Fruit fly (Drosophila melanogaster) whole organism, embryonic: Measurements from ENCODE around the gene CG13084.
A peak's percentile ranks its signal among the peaks of the same experiment; 100 is the strongest.

Experiments used
- ATbp ChIP-seq: fragments of 200-800 bp; sonication (Bioruptor generic); optimal IDR thresholded peaks from 2 replicates; lab custom pipeline; 2017; ENCODE audit warnings: missing biosample characterization, mild to moderate bottlenecking, missing genetic modification characterization, missing genetic modification reagents
- Adf1 ChIP-seq: fragments of 200-800 bp; sonication (Bioruptor generic); IDR thresholded peaks from 2 replicates; pipeline ENCODE4 v1.3.6; 2022; ENCODE audit warnings: missing biosample characterization, missing genetic modification characterization
- BEAF-32 ChIP-seq: fragments of 200-800 bp; sonication (Bioruptor generic); optimal IDR thresholded peaks from 3 replicates; lab custom pipeline; 2017; ENCODE audit warnings: missing biosample characterization, missing genetic modification characterization, mild to moderate bottlenecking, moderate library complexity, missing genetic modification reagents
- Bgb ChIP-seq: fragments of 200-800 bp; sonication (Bioruptor generic); IDR thresholded peaks from 2 replicates; pipeline ENCODE4 v1.3.6; 2022; ENCODE audit warnings: missing biosample characterization, missing genetic modification characterization; ENCODE audit not compliant: partially characterized antibody
- Bteb2 ChIP-seq: fragments of 200-800 bp; sonication (Bioruptor generic); optimal IDR thresholded peaks from 2 replicates; lab custom pipeline; 2016; ENCODE audit warnings: missing biosample characterization, missing genetic modification characterization
- CG10147 ChIP-seq: fragments of 200-800 bp; sonication (Bioruptor generic); optimal IDR thresholded peaks from 2 replicates; lab custom pipeline; 2019; ENCODE audit warnings: missing biosample characterization, mild to moderate bottlenecking, missing genetic modification characterization, moderate library complexity
- CG11696 ChIP-seq: fragments of 200-800 bp; sonication (Bioruptor generic); IDR thresholded peaks from 2 replicates; pipeline ENCODE4 v1.3.6; 2022; ENCODE audit warnings: missing biosample characterization, missing genetic modification characterization
- CG12071 ChIP-seq: fragments of 200-800 bp; sonication (Bioruptor generic); optimal IDR thresholded peaks from 3 replicates; lab custom pipeline; 2018; ENCODE audit warnings: missing biosample characterization, mild to moderate bottlenecking, missing genetic modification characterization
- CG12659 ChIP-seq: fragments of 200-800 bp; sonication (Bioruptor generic); optimal IDR thresholded peaks from 3 replicates; lab custom pipeline; 2017; ENCODE audit warnings: mild to moderate bottlenecking, missing biosample characterization, missing genetic modification reagents, missing genetic modification characterization
- CG12769 ChIP-seq: fragments of 200-800 bp; sonication (Bioruptor generic); optimal IDR thresholded peaks from 2 replicates; lab custom pipeline; 2019; ENCODE audit warnings: missing biosample characterization, mild to moderate bottlenecking, missing genetic modification characterization, moderate library complexity
- CG14441 ChIP-seq: fragments of 200-800 bp; sonication (Bioruptor generic); IDR thresholded peaks from 2 replicates; pipeline ENCODE4 v1.3.6; 2022; ENCODE audit warnings: missing biosample characterization, missing genetic modification characterization
- CG1603 ChIP-seq: fragments of 200-800 bp; sonication (Bioruptor generic); optimal IDR thresholded peaks from 2 replicates; lab custom pipeline; 2019; ENCODE audit warnings: missing biosample characterization, mild to moderate bottlenecking, missing genetic modification characterization, moderate library complexity
- CG31388 ChIP-seq: fragments of 200-800 bp; sonication (Bioruptor generic); optimal IDR thresholded peaks from 2 replicates; lab custom pipeline; 2016; ENCODE audit warnings: missing biosample characterization, missing genetic modification characterization
- CG4707 ChIP-seq: fragments of 200-800 bp; sonication (Bioruptor generic); optimal IDR thresholded peaks from 2 replicates; lab custom pipeline; 2018; ENCODE audit warnings: missing biosample characterization, mild to moderate bottlenecking, missing genetic modification characterization, moderate library complexity
- CG6654 ChIP-seq: fragments of 200-800 bp; sonication (Bioruptor generic); optimal IDR thresholded peaks from 2 replicates; lab custom pipeline; 2017; ENCODE audit warnings: missing biosample characterization, mild to moderate bottlenecking, missing genetic modification characterization
- CG7963 ChIP-seq: fragments of 200-800 bp; sonication (Bioruptor generic); IDR thresholded peaks from 3 replicates; pipeline ENCODE4 v1.3.6; 2022; ENCODE audit warnings: missing biosample characterization, missing genetic modification characterization; ENCODE audit not compliant: partially characterized antibody
- CG8281 ChIP-seq: fragments of 200-800 bp; sonication (Bioruptor generic); optimal IDR thresholded peaks from 2 replicates; lab custom pipeline; 2018; ENCODE audit warnings: missing biosample characterization, mild to moderate bottlenecking, missing genetic modification characterization, moderate library complexity
- CG8388 ChIP-seq: fragments of 200-800 bp; sonication (Bioruptor generic); optimal IDR thresholded peaks from 2 replicates; lab custom pipeline; 2019; ENCODE audit warnings: missing biosample characterization, mild to moderate bottlenecking, missing genetic modification characterization, moderate library complexity
- CG9437 ChIP-seq: fragments of 200-800 bp; sonication (Bioruptor generic); optimal IDR thresholded peaks from 2 replicates; lab custom pipeline; 2018; ENCODE audit warnings: missing biosample characterization, mild to moderate bottlenecking, missing genetic modification characterization
- D19B ChIP-seq: fragments of 200-800 bp; sonication (Bioruptor generic); optimal IDR thresholded peaks from 2 replicates; lab custom pipeline; 2017; ENCODE audit warnings: missing biosample characterization, mild to moderate bottlenecking, missing genetic modification characterization
- Dip2 ChIP-seq: fragments of 200-800 bp; sonication (Bioruptor generic); IDR thresholded peaks from 2 replicates; pipeline ENCODE4 v1.3.6; 2022; ENCODE audit warnings: missing biosample characterization, missing genetic modification characterization
- Drgx ChIP-seq: fragments of 200-800 bp; sonication (Bioruptor generic); IDR thresholded peaks from 2 replicates; pipeline ENCODE4 v1.3.6; 2022; ENCODE audit warnings: missing biosample characterization, missing genetic modification characterization
- Gug ChIP-seq: fragments of 200-800 bp; sonication (Bioruptor generic); IDR thresholded peaks from 4 replicates; pipeline ENCODE4 v1.3.6; 2022; ENCODE audit warnings: missing biosample characterization, missing genetic modification characterization
- HLH3B ChIP-seq: fragments of 200-800 bp; sonication (Bioruptor generic); IDR thresholded peaks from 2 replicates; pipeline ENCODE4 v1.3.6; 2022; ENCODE audit warnings: missing biosample characterization, missing genetic modification characterization
- Hsf ChIP-seq: fragments of 200-800 bp; sonication (Bioruptor generic); optimal IDR thresholded peaks from 3 replicates; lab custom pipeline; 2016; ENCODE audit warnings: missing biosample characterization, missing genetic modification characterization
- Kr ChIP-seq: fragments of 200-800 bp; sonication (Bioruptor generic); optimal IDR thresholded peaks from 2 replicates; lab custom pipeline; 2017; ENCODE audit warnings: missing biosample characterization, mild to moderate bottlenecking, missing genetic modification characterization
- Mad ChIP-seq: fragments of 200-800 bp; sonication (Bioruptor generic); optimal IDR thresholded peaks from 2 replicates; lab custom pipeline; 2016; ENCODE audit warnings: missing biosample characterization, missing genetic modification characterization
- Med ChIP-seq: fragments of 200-800 bp; sonication (Bioruptor generic); peaks from one replicate; lab custom pipeline; 2016; ENCODE audit warnings: missing biosample characterization, missing genetic modification characterization, mild to moderate bottlenecking, inconsistent platforms, moderate library complexity
- Nf-YB ChIP-seq: fragments of 200-800 bp; sonication (Bioruptor generic); optimal IDR thresholded peaks from 3 replicates; lab custom pipeline; 2019; ENCODE audit warnings: missing biosample characterization, mild to moderate bottlenecking, missing genetic modification characterization, moderate library complexity
- YL-1 ChIP-seq: fragments of 200-800 bp; sonication (Bioruptor generic); optimal IDR thresholded peaks from 3 replicates; lab custom pipeline; 2017; ENCODE audit warnings: missing biosample characterization, mild to moderate bottlenecking, missing genetic modification characterization
- bbx ChIP-seq: fragments of 200-800 bp; sonication (Bioruptor generic); IDR thresholded peaks from 2 replicates; pipeline ENCODE4 v1.3.6; 2022; ENCODE audit warnings: missing biosample characterization, missing genetic modification characterization; ENCODE audit not compliant: partially characterized antibody
- bcd ChIP-seq: fragments of 200-800 bp; sonication (Bioruptor generic); optimal IDR thresholded peaks from 2 replicates; lab custom pipeline; 2017; ENCODE audit warnings: missing biosample characterization, mild to moderate bottlenecking, missing genetic modification characterization
- chn ChIP-seq: fragments of 200-800 bp; sonication (Bioruptor generic); optimal IDR thresholded peaks from 2 replicates; lab custom pipeline; 2016; ENCODE audit warnings: missing biosample characterization, missing genetic modification characterization
- ci ChIP-seq: fragments of 200-800 bp; sonication (Bioruptor generic); IDR thresholded peaks from 3 replicates; pipeline ENCODE4 v1.3.6; 2022; ENCODE audit warnings: missing biosample characterization, missing genetic modification characterization
- crol ChIP-seq: fragments of 200-800 bp; sonication (Bioruptor generic); IDR thresholded peaks from 2 replicates; pipeline ENCODE4 v1.3.6; 2022; ENCODE audit warnings: missing biosample characterization, missing genetic modification characterization
- ems ChIP-seq: fragments of 200-800 bp; sonication (Bioruptor generic); optimal IDR thresholded peaks from 3 replicates; lab custom pipeline; 2016; ENCODE audit warnings: missing biosample characterization, missing genetic modification characterization
- en ChIP-seq: fragments of 200-800 bp; sonication (Bioruptor generic); optimal IDR thresholded peaks from 2 replicates; lab custom pipeline; 2016; ENCODE audit warnings: missing biosample characterization, missing genetic modification characterization
- fd96Cb ChIP-seq: fragments of 200-800 bp; sonication (Bioruptor generic); optimal IDR thresholded peaks from 2 replicates; lab custom pipeline; 2018; ENCODE audit warnings: missing biosample characterization, mild to moderate bottlenecking, missing genetic modification characterization, moderate library complexity
- fu2 ChIP-seq: fragments of 200-800 bp; sonication (Bioruptor generic); optimal IDR thresholded peaks from 2 replicates; lab custom pipeline; 2016; ENCODE audit warnings: missing biosample characterization, missing genetic modification characterization
- gfzf ChIP-seq: fragments of 200-800 bp; sonication (Bioruptor generic); optimal IDR thresholded peaks from 2 replicates; lab custom pipeline; 2016; ENCODE audit warnings: missing biosample characterization, mild to moderate bottlenecking, missing genetic modification characterization, moderate library complexity
- ken ChIP-seq: fragments of 200-800 bp; sonication (Bioruptor generic); IDR thresholded peaks from 3 replicates; pipeline ENCODE4 v1.3.6; 2022; ENCODE audit warnings: missing biosample characterization, missing genetic modification characterization
- kni ChIP-seq: fragments of 200-800 bp; sonication (Bioruptor generic); optimal IDR thresholded peaks from 3 replicates; lab custom pipeline; 2017; ENCODE audit warnings: mild to moderate bottlenecking, missing biosample characterization, missing genetic modification reagents, missing genetic modification characterization
- nerfin-2 ChIP-seq: fragments of 200-800 bp; sonication (Bioruptor generic); IDR thresholded peaks from 2 replicates; pipeline ENCODE4 v1.3.6; 2022; ENCODE audit warnings: missing biosample characterization, missing genetic modification characterization; ENCODE audit not compliant: partially characterized antibody
- pfk ChIP-seq: fragments of 200-800 bp; sonication (Bioruptor generic); optimal IDR thresholded peaks from 2 replicates; lab custom pipeline; 2018; ENCODE audit warnings: missing biosample characterization, mild to moderate bottlenecking, missing genetic modification characterization, moderate library complexity
- ranshi ChIP-seq: fragments of 200-800 bp; sonication (Bioruptor generic); IDR thresholded peaks from 2 replicates; pipeline ENCODE4 v1.3.6; 2022; ENCODE audit warnings: missing biosample characterization, missing genetic modification characterization
- row ChIP-seq: fragments of 200-800 bp; sonication (Bioruptor generic); IDR thresholded peaks from 3 replicates; pipeline ENCODE4 v1.3.6; 2022; ENCODE audit warnings: missing biosample characterization, missing genetic modification characterization
- sens ChIP-seq: fragments of 200-800 bp; sonication (Bioruptor generic); peaks from one replicate; lab custom pipeline; 2016; ENCODE audit warnings: missing biosample characterization, missing genetic modification characterization
- seq ChIP-seq: fragments of 200-800 bp; sonication (Bioruptor generic); IDR thresholded peaks from 2 replicates; pipeline ENCODE4 v1.3.6; 2022; ENCODE audit warnings: missing biosample characterization, missing genetic modification characterization

CG13084 gene

DNA sequence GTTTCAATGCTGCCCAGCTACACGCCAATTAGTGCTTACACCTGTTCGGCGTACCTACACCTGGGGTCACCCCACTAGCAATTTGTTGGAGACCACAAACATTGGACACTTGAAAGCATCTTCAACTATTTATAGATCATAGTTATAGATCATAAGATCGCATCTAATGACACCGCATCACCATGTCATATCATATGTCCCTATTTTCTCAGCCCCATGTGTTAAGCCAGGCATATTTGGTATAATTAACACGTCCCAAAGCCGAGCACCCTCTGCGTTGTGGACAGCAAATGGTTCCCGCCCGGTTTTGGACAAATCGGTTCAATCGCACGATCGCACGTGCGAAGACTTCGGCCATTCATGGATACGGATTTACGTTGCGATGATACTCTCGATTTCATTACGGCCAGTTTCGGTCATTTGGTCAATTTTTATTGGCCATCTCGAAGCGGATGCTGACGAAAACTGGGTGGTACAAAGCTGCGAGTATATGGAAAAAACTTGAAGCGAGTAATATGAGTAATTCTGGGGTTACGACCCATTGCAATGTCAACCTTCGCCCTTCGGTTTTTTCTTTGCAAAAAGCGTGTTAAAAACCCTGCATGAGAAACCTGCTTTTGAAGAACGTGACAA, 45.0 kb upstream of the CG13084 start (continued):
- peak; percentile 62 for TF ChIP-seq CG12659 (GFP tag; lab: Kevin White, UChicago)
- TF ChIP-seq ems (GFP tag; lab: Kevin White, UChicago), result peak; percentile 49
- peak; percentile 93 for TF ChIP-seq en
- peak; percentile 56 for TF ChIP-seq CG10147 (GFP tag; lab: Kevin White, UChicago)
- no peak for TF ChIP-seq pfk (GFP tag; lab: Kevin White, UChicago)
- TF ChIP-seq BEAF-32 (GFP tag; lab: Kevin White, UChicago), result peak; percentile 7
- no peak for TF ChIP-seq nerfin-2
- no peak for TF ChIP-seq gfzf (GFP tag; lab: Kevin White, UChicago)
- TF ChIP-seq CG11696 (GFP tag; lab: Robert Waterston, UW), result peak; percentile 93
- TF ChIP-seq crol (GFP tag; lab: Robert Waterston, UW), result peak; percentile 10; the same call in 1 of the 2 replicates
- TF ChIP-seq CG8281, result peak; percentile 81
- peak; percentile 79 for TF ChIP-seq CG14441 (GFP tag; lab: Robert Waterston, UW)
- TF ChIP-seq Nf-YB (GFP tag; lab: Kevin White, UChicago), result peak; percentile 40
- TF ChIP-seq Mad (GFP tag; lab: Kevin White, UChicago), result peak; percentile 74
- peak; percentile 87 for TF ChIP-seq kni
- TF ChIP-seq bbx, result no peak
- peak; percentile 76 for TF ChIP-seq ATbp (GFP tag; lab: Kevin White, UChicago)
- TF ChIP-seq ci (GFP tag; lab: Robert Waterston, UW), result peak; percentile 97
- TF ChIP-seq Dip2 (GFP tag; lab: Robert Waterston, UW), result no peak
- TF ChIP-seq Hsf (GFP tag; lab: Kevin White, UChicago), result peak; percentile 69
- peak; percentile 36 for TF ChIP-seq CG6654 (GFP tag; lab: Kevin White, UChicago)
- TF ChIP-seq HLH3B (GFP tag; lab: Robert Waterston, UW), result peak; percentile 91
- TF ChIP-seq CG4707 (GFP tag; lab: Kevin White, UChicago), result peak; percentile 89
- TF ChIP-seq Bteb2 (GFP tag; lab: Kevin White, UChicago), result peak; percentile 50

DNA sequence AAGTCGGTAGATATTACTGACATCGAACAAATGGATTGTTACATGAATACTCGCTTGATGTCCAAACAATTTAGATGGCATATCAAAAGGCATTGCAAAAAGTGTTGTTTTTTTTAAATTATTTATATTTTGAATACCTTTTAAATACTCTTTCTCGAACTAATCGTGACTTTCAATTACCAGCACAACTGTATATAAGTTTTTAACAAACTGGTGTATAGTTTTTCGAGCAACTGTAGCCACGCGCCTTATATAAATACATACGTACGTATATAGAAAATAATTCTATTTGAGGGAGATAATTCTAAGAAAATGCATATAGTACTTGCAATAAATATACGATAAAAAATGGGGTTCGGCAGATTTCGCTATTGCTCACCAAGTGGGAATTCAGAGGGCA, 44.4 kb upstream of the CG13084 start:
- TF ChIP-seq Adf1 (GFP tag; lab: Robert Waterston, UW) (no peak), CG8388 (GFP tag; lab: Kevin White, UChicago) (peak; percentile 93), CG1603 (no peak), Gug (no peak), fd96Cb (tag; lab: Kevin White, UChicago) (no peak), Kr (GFP tag; lab: Kevin White, UChicago) (no peak), CG9437 (GFP tag; lab: Kevin White, UChicago) (no peak)

DNA sequence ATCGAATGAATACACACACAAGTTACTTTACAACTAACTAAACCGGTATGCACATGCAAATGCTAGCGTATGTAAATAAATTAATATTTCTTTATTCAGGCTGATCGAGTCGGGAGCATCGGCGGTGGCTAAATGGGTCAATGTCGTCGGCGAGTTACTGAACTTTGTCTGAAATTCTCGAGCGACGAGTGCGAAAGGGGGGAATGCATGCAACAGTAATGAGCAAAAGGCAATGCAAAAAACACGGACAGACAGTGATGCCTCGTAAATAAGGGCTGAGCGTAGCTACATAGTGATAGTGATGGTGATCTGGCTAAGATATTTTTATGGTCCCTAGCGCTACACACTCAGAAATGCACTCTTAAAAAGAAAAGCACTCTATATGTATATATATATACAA, 44.0 kb upstream of the CG13084 start:
- TF ChIP-seq Med (GFP tag; lab: Kevin White, UChicago) (peak; percentile 36), ken (no peak), CG12769 (tag; lab: Kevin White, UChicago) (peak; percentile 64), row (GFP tag; lab: Robert Waterston, UW) (peak; percentile 38; the same call in 1 of the 3 replicates), crol (GFP tag; lab: Robert Waterston, UW) (peak; percentile 20; the same call in 1 of the 2 replicates), ranshi (GFP tag; lab: Robert Waterston, UW) (no peak), sens (GFP tag; lab: Kevin White, UChicago) (peak; percentile 10), fu2 (GFP tag; lab: Kevin White, UChicago) (no peak), D19B (GFP tag; lab: Kevin White, UChicago) (no peak), chn (GFP tag; lab: Kevin White, UChicago) (no peak), seq (GFP tag; lab: Robert Waterston, UW) (no peak), CG31388 (GFP tag; lab: Kevin White, UChicago) (no peak), bbx (0 out of 2 replicates have a peak, but pooled peaks have one; percentile 29), YL-1 (no peak), bcd (no peak), CG12071 (GFP tag; lab: Kevin White, UChicago) (no peak), CG7963 (GFP tag; lab: Robert Waterston, UW) (no peak), Drgx (peak; percentile 26; the same call in 1 of the 2 replicates), HLH3B (GFP tag; lab: Robert Waterston, UW) (no peak), Bgb (GFP tag; lab: Robert Waterston, UW) (no peak), Gug (no peak)
